Worm (Caenorhabditis elegans) whole organism, L1 larva: Measurements from ENCODE around the gene btb-20.

ENCODE experiments used
- C16A3.4 ChIP-seq: fragments of 150-350 bp; optimal IDR thresholded peaks from 2 replicates; lab custom pipeline; 2014; ENCODE audit warnings: missing biosample characterization, missing genetic modification characterization
- F16B12.6 ChIP-seq: fragments of 150-350 bp; optimal IDR thresholded peaks from 2 replicates; lab custom pipeline; 2014; ENCODE audit warnings: missing biosample characterization, missing genetic modification characterization
- alr-1 ChIP-seq: fragments of 200-800 bp; sonication (Bioruptor generic); optimal IDR thresholded peaks from 2 replicates; lab custom pipeline; 2018; ENCODE audit warnings: borderline replicate concordance, mild to moderate bottlenecking, missing genetic modification characterization, missing compliant biosample characterization
- aly-2 ChIP-seq: fragments of 150-350 bp; optimal IDR thresholded peaks from 2 replicates; lab custom pipeline; 2014; ENCODE audit warnings: missing biosample characterization, missing genetic modification characterization
- ama-1 ChIP-seq: fragments of 150-350 bp; optimal IDR thresholded peaks from 2 replicates; lab custom pipeline; 2014
- ceh-88 ChIP-seq: fragments of 200-800 bp; sonication (Bioruptor generic); IDR thresholded peaks from 2 replicates; pipeline ENCODE4 v1.3.6; 2022; ENCODE audit warnings: missing genetic modification characterization, missing compliant biosample characterization
- ceh-90 ChIP-seq: sonication (generic microtip); optimal IDR thresholded peaks from 2 replicates; lab custom pipeline; 2016; ENCODE audit warnings: missing genetic modification characterization, missing compliant biosample characterization
- dsc-1 ChIP-seq: sonication (generic microtip); optimal IDR thresholded peaks from 2 replicates; lab custom pipeline; 2016; ENCODE audit warnings: mild to moderate bottlenecking, missing genetic modification characterization, missing compliant biosample characterization
- efl-1 ChIP-seq, 4 experiments: fragments of 150-350 bp; optimal IDR thresholded peaks in 3 of 4; peaks in 1 of 4; 1 replicate in 1 of 4; 2 replicates in 3 of 4; lab custom pipeline; 2014; ENCODE audit warnings: missing biosample characterization in 2 of 4, missing genetic modification characterization in 2 of 4, missing genetic modification reagents in 2 of 4
- egl-13 ChIP-seq: sonication (generic microtip); optimal IDR thresholded peaks from 2 replicates; lab custom pipeline; 2016; ENCODE audit warnings: missing genotype, missing genetic modification reagents, missing genetic modification characterization, missing compliant biosample characterization
- elt-2 ChIP-seq: sonication (generic microtip); optimal IDR thresholded peaks from 2 replicates; lab custom pipeline; 2016; ENCODE audit warnings: missing genetic modification characterization, mild to moderate bottlenecking, inconsistent platforms, missing compliant biosample characterization, missing genetic modification reagents
- hlh-17 ChIP-seq: fragments of 200-800 bp; sonication (Bioruptor generic); optimal IDR thresholded peaks from 2 replicates; lab custom pipeline; 2018; ENCODE audit warnings: missing genetic modification characterization, mild to moderate bottlenecking, missing compliant biosample characterization, moderate library complexity, borderline replicate concordance
- hpl-2 ChIP-seq: fragments of 150-350 bp; optimal IDR thresholded peaks from 2 replicates; lab custom pipeline; 2014; ENCODE audit warnings: missing biosample characterization, missing genetic modification reagents, missing genetic modification characterization
- jun-1 ChIP-seq: fragments of 150-350 bp; optimal IDR thresholded peaks from 2 replicates; lab custom pipeline; 2014; ENCODE audit warnings: missing biosample characterization, missing genetic modification reagents, missing genetic modification characterization
- lin-13 ChIP-seq: fragments of 150-350 bp; optimal IDR thresholded peaks from 2 replicates; lab custom pipeline; 2014; ENCODE audit warnings: missing biosample characterization, missing genetic modification reagents, missing genetic modification characterization
- lin-35 ChIP-seq, 2 experiments: fragments of 150-350 bp; optimal IDR thresholded peaks; 2 replicates each; lab custom pipeline; 2014; ENCODE audit warnings: missing biosample characterization in 2 of 2, missing genetic modification characterization in 2 of 2, missing genetic modification reagents in 2 of 2
- mep-1 ChIP-seq: fragments of 150-350 bp; optimal IDR thresholded peaks from 2 replicates; lab custom pipeline; 2014; ENCODE audit warnings: missing biosample characterization, missing genetic modification characterization
- nhr-12 ChIP-seq: sonication (generic microtip); optimal IDR thresholded peaks from 2 replicates; lab custom pipeline; 2017; ENCODE audit warnings: missing biosample characterization, missing genetic modification characterization
- nhr-19 ChIP-seq: fragments of 200-800 bp; sonication (Bioruptor generic); conservative IDR thresholded peaks from 2 replicates; pipeline ENCODE4 v1.3.6; 2022; ENCODE audit warnings: missing genetic modification characterization, missing compliant biosample characterization
- nhr-237 ChIP-seq: fragments of 150-350 bp; optimal IDR thresholded peaks from 2 replicates; lab custom pipeline; 2014; ENCODE audit warnings: missing biosample characterization, missing genetic modification characterization
- nhr-77 ChIP-seq: fragments of 150-350 bp; optimal IDR thresholded peaks from 2 replicates; lab custom pipeline; 2014; ENCODE audit warnings: missing biosample characterization, missing genetic modification characterization
- pqm-1 ChIP-seq: sonication (generic microtip); optimal IDR thresholded peaks from 3 replicates; lab custom pipeline; 2017; ENCODE audit warnings: missing biosample characterization, missing genetic modification characterization
- snu-23 ChIP-seq: sonication (generic microtip); optimal IDR thresholded peaks from 2 replicates; lab custom pipeline; 2016; ENCODE audit warnings: missing genetic modification characterization, missing compliant biosample characterization
- sox-4 ChIP-seq: sonication (generic microtip); optimal IDR thresholded peaks from 2 replicates; lab custom pipeline; 2016; ENCODE audit warnings: missing genetic modification characterization, missing compliant biosample characterization
- sup-37 ChIP-seq: fragments of 200-800 bp; sonication (Bioruptor generic); optimal IDR thresholded peaks from 2 replicates; lab custom pipeline; 2018; ENCODE audit warnings: mild to moderate bottlenecking, missing genetic modification characterization, missing compliant biosample characterization
- swsn-7 ChIP-seq: sonication (generic microtip); optimal IDR thresholded peaks from 2 replicates; lab custom pipeline; 2016; ENCODE audit warnings: missing genetic modification characterization, missing compliant biosample characterization
- tbx-2 ChIP-seq: sonication (generic microtip); optimal IDR thresholded peaks from 2 replicates; lab custom pipeline; 2016; ENCODE audit warnings: missing genetic modification characterization, missing compliant biosample characterization
- unc-130 ChIP-seq: fragments of 150-350 bp; optimal IDR thresholded peaks from 2 replicates; lab custom pipeline; 2017; ENCODE audit warnings: missing biosample characterization, missing genetic modification characterization, inconsistent platforms
- unc-30 ChIP-seq: sonication (generic microtip); optimal IDR thresholded peaks from 2 replicates; lab custom pipeline; 2017; ENCODE audit warnings: missing biosample characterization, missing genetic modification characterization
- unc-62 ChIP-seq: fragments of 150-350 bp; optimal IDR thresholded peaks from 2 replicates; lab custom pipeline; 2014; ENCODE audit warnings: missing biosample characterization, missing genetic modification reagents, missing genetic modification characterization
- ztf-11 ChIP-seq, 2 experiments: sonication (generic microtip); optimal IDR thresholded peaks; 2 replicates each; lab custom pipeline; 2016 to 2017; ENCODE audit warnings: missing genetic modification characterization in 2 of 2, missing biosample characterization in 1 of 2, missing compliant biosample characterization in 1 of 2

Gene btb-20

DNA sequence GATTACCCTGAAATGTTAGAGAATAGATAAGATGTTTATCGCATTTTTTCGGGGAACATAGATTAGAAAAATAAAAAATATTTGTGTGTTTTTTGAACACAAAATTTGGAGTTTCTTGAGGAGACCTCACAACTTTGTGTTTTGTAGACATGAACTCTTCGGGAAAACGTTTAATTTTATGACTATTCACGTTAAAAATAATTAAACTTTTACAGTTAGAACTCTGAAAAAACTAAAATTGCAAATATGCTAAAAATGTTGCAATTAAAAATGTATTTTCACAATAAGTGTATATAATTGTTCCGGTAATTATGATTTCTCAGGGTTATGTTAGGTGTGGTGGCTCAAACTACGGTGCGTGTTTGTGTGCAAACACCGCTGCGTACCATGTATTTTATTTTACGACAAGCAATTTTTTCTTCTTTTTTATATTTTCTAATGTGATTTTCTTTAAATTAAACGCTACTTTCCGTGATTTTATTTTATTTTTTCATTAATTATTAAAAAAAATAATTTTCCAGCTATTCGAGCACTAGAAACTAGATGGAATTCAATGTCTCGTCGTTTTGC is 5.0 kb upstream of the btb-20 start, which contains the start of the genes F57C2.5 and spat-1 (continued):
- TF ChIP-seq efl-1 (optimal IDR thresholded peaks at IDR 0.05; lab: Kevin White, UChicago) (peak; percentile 73), efl-1 (GFP tag; optimal IDR thresholded peaks at IDR 0.05 in 1 of 2; lab: Kevin White, UChicago) (peak; percentile 57 to 93), swsn-7 (peak; percentile 62), lin-35 (GFP tag; optimal IDR thresholded peaks at IDR 0.05; lab: Kevin White, UChicago) (peak; percentile 60 to 79), nhr-237 (tag; lab: Kevin White, UChicago) (no peak), hlh-17 (GFP tag; lab: Kevin White, UChicago) (no peak), dsc-1 (tag; lab: Kevin White, UChicago) (peak; percentile 67), ztf-11 (tag; optimal IDR thresholded peaks at IDR 0.05; lab: Kevin White, UChicago) (peak in 1 of 2 experiments; percentile 73)

ce11 chrII:14527104-14527503 is 3.8 kb upstream of the btb-20 start:
- TF ChIP-seq lin-35 (GFP tag; optimal IDR thresholded peaks at IDR 0.05; lab: Kevin White, UChicago) (no peak), pqm-1 (tag; lab: Kevin White, UChicago) (no peak), ama-1 (lab: Kevin White, UChicago) (no peak), sup-37 (GFP tag; lab: Kevin White, UChicago) (no peak), nhr-19 (GFP tag; lab: Robert Waterston, UW) (no peak), sox-4 (tag; lab: Kevin White, UChicago) (no peak), efl-1 (optimal IDR thresholded peaks at IDR 0.05; lab: Kevin White, UChicago) (no peak), efl-1 (GFP tag; optimal IDR thresholded peaks at IDR 0.05 in 1 of 2; lab: Kevin White, UChicago) (peak in 1 of 2 experiments; percentile 57)

ce11 chrII:14525013-14525412 is 1.7 kb upstream of the btb-20 start, which contains the start of gene F57C2.4:
Gene F57C2.4, plus strand, starts transcription at chrII:14525313.
- TF ChIP-seq aly-2 (tag; lab: Kevin White, UChicago) (no peak), dsc-1 (tag; lab: Kevin White, UChicago) (no peak), elt-2 (tag; lab: Kevin White, UChicago) (no peak), snu-23 (GFP tag; lab: Kevin White, UChicago) (no peak), jun-1 (tag; lab: Kevin White, UChicago) (no peak), mep-1 (tag; lab: Kevin White, UChicago) (no peak), C16A3.4 (no peak), alr-1 (no peak), ceh-88 (no peak), ceh-90 (tag; lab: Kevin White, UChicago) (no peak), nhr-77 (tag; lab: Kevin White, UChicago) (no peak), F16B12.6 (no peak)

ce11 chrII:14523645-14524223 is 412 bp upstream of the btb-20 start, which contains the start of gene pot-2:
Gene pot-2, plus strand, starts transcription at chrII:14524173.
- no peak for TF ChIP-seq hlh-17 (GFP tag; lab: Kevin White, UChicago)
- no peak for TF ChIP-seq nhr-12 (tag; lab: Kevin White, UChicago)
- TF ChIP-seq hpl-2, result no peak
- no peak for TF ChIP-seq ceh-88
- TF ChIP-seq elt-2 (tag; lab: Kevin White, UChicago), result no peak
- TF ChIP-seq, all 84 proteins: peak for 0

- TF ChIP-seq ceh-90 (tag; lab: Kevin White, UChicago), result no peak
- no peak for TF ChIP-seq tbx-2 (tag; lab: Kevin White, UChicago)
- no peak for TF ChIP-seq dsc-1 (tag; lab: Kevin White, UChicago)
- no peak for TF ChIP-seq lin-13 (GFP tag; lab: Kevin White, UChicago)
- TF ChIP-seq alr-1, result no peak
- TF ChIP-seq unc-30 (tag; lab: Kevin White, UChicago), result no peak
- no peak for TF ChIP-seq egl-13
- TF ChIP-seq unc-62, result no peak
- no peak for TF ChIP-seq unc-130 (tag; lab: Kevin White, UChicago)
Observed at ce11 chrII:14522037-14522436, 1.3 kb downstream of the btb-20 start, which contains the start of gene btb-19. Gene btb-19, minus strand, starts transcription at chrII:14522137.
